Fruit fly (Drosophila melanogaster): Measurements from ENCODE around the gene CG5157.

dm6 chr3L:16121791-16122190 is 15.9 kb downstream of the CG5157 start, which contains the start of gene Strump:
- TF ChIP-seq Dll (optimal IDR thresholded peaks at IDR 0.05) (no peak), pan (optimal IDR thresholded peaks at IDR 0.05) (no peak), psq (optimal IDR thresholded peaks at IDR 0.05) (no peak), usp (GFP tag; optimal IDR thresholded peaks at IDR 0.05) (no peak), CG8478 (optimal IDR thresholded peaks at IDR 0.05) (no peak)

Data from whole organism.